Worm (Caenorhabditis elegans) whole organism, L3 larva: ENCODE data around the gene Y62H9A.12.

Experiments used
- egl-27 ChIP-seq: sonication (generic microtip); optimal IDR thresholded peaks from 4 replicates; lab custom pipeline; 2017; ENCODE audit warnings: missing biosample characterization, missing genetic modification reagents, missing genetic modification characterization
- eor-1 ChIP-seq, 2 experiments: fragments of 150-350 bp; optimal IDR thresholded peaks; 2 replicates each; lab custom pipeline; 2014 to 2018; ENCODE audit warnings: missing biosample characterization in 2 of 2, missing genetic modification characterization in 2 of 2
- sea-2 ChIP-seq: fragments of 150-350 bp; sonication (generic microtip); optimal IDR thresholded peaks from 4 replicates; lab custom pipeline; 2014; ENCODE audit warnings: missing biosample characterization, missing genetic modification reagents, missing genetic modification characterization
- skn-1 ChIP-seq: fragments of 150-350 bp; optimal IDR thresholded peaks from 2 replicates; lab custom pipeline; 2014; ENCODE audit warnings: missing biosample characterization, missing genetic modification characterization

DNA sequence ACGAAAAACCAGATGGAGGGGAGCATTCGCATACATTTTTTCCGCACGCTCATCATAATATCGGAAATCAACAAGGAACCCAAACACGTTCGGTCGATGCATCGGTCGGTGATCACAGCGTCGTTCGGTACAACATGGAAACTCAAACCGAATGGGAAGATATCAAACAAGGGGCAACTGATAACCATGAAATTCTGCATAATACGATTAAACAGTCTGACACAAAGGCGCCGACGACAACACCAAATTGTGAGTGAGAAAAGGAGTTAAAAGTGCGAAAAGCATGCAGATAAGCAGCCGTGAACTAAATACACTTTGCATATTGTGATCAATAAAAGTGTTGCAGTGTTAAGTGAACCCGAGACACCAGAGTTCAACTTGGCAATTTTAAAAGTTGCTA, 11.3 kb downstream of the Y62H9A.12 start:
- TF ChIP-seq skn-1 (tag; lab: Kevin White, UChicago) (no peak), sea-2 (GFP tag; lab: Kevin White, UChicago) (no peak), eor-1 (tag; optimal IDR thresholded peaks at IDR 0.05; lab: Kevin White, UChicago) (no peak), egl-27 (tag; lab: Kevin White, UChicago) (no peak)
